Worm (Caenorhabditis elegans): Measurements from ENCODE around the gene fkh-5.

- no peak for TF ChIP-seq W03F9.2 (tag; optimal IDR thresholded peaks at IDR 0.05)
- TF ChIP-seq him-1 (tag; optimal IDR thresholded peaks at IDR 0.05), result no peak
- no peak for TF ChIP-seq dao-5 (tag; optimal IDR thresholded peaks at IDR 0.05)
These were observed 14.3 kb upstream of the fkh-5 start, which contains the start of gene nspd-9 for ce11 chrIII:4830207-4830606.
